Fruit fly (Drosophila melanogaster) whole organism, prepupa: Measurements from ENCODE around the gene CG43219.

Source experiments
- CG11294 ChIP-seq: fragments of 200-800 bp; sonication (Bioruptor generic); IDR thresholded peaks from 2 replicates; pipeline ENCODE4 v1.3.6; 2022; ENCODE audit warnings: missing biosample characterization, missing genetic modification characterization
- CG8119 ChIP-seq: fragments of 200-800 bp; sonication (Bioruptor generic); IDR thresholded peaks from 3 replicates; pipeline ENCODE4 v1.3.6; 2022; ENCODE audit warnings: missing biosample characterization, missing genetic modification characterization
- Hr39 ChIP-seq: fragments of 200-800 bp; sonication (Bioruptor generic); optimal IDR thresholded peaks from 2 replicates; lab custom pipeline; 2016; ENCODE audit warnings: missing biosample characterization, missing genetic modification characterization
- esn ChIP-seq: fragments of 200-800 bp; sonication (Bioruptor generic); optimal IDR thresholded peaks from 2 replicates; lab custom pipeline; 2016; ENCODE audit warnings: missing biosample characterization, mild to moderate bottlenecking, missing genetic modification characterization, moderate library complexity
- fkh ChIP-seq: fragments of 200-800 bp; sonication (Bioruptor generic); optimal IDR thresholded peaks from 3 replicates; lab custom pipeline; 2017; ENCODE audit warnings: missing biosample characterization, mild to moderate bottlenecking, missing genetic modification characterization, moderate library complexity

DNA sequence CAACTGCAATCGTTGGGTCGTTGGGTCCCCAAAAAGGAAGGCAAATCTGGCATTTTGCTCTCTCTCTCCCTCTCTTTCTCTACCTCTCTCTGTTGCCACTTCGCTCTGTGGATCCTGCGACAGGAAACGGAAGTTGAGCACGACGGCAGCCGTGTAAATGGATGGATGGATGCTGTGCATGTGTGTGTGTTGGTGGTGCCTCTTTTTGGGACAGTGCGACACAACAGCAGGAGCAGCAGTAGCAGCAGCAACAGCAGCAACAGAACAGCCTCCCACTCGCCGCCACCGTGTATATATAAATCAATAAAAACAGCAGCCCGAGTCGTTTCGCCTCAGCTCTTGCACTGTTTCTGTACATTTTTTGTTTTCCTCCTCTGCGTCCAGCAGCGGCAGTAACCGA lies 28.2 kb upstream of the CG43219 start:
- TF ChIP-seq CG11294 (GFP tag; lab: Robert Waterston, UW) (no peak), Hr39 (GFP tag; lab: Kevin White, UChicago) (no peak), CG8119 (GFP tag; lab: Robert Waterston, UW) (no peak), esn (GFP tag; lab: Kevin White, UChicago) (no peak), fkh (GFP tag; lab: Kevin White, UChicago) (no peak)
